Fruit fly (Drosophila melanogaster) whole organism, embryonic: Measurements from ENCODE around the gene CG7179.

Experiments
- Aef1 ChIP-seq: fragments of 200-800 bp; sonication (Bioruptor generic); IDR thresholded peaks from 3 replicates; pipeline ENCODE4 v1.3.6; 2022; ENCODE audit warnings: missing biosample characterization, missing genetic modification characterization
- CG10462 ChIP-seq: fragments of 200-800 bp; sonication (Bioruptor generic); optimal IDR thresholded peaks from 2 replicates; lab custom pipeline; 2016; ENCODE audit warnings: missing biosample characterization, missing genetic modification characterization
- CG10565 ChIP-seq: fragments of 200-800 bp; sonication (Bioruptor generic); optimal IDR thresholded peaks from 3 replicates; lab custom pipeline; 2016; ENCODE audit warnings: missing biosample characterization, mild to moderate bottlenecking, missing genetic modification characterization
- CG11560 ChIP-seq: fragments of 200-800 bp; sonication (Bioruptor generic); IDR thresholded peaks from 3 replicates; pipeline ENCODE4 v1.3.6; 2022; ENCODE audit warnings: missing biosample characterization, missing genetic modification characterization
- CG11696 ChIP-seq: fragments of 200-800 bp; sonication (Bioruptor generic); IDR thresholded peaks from 2 replicates; pipeline ENCODE4 v1.3.6; 2022; ENCODE audit warnings: missing biosample characterization, missing genetic modification characterization
- CG12155 ChIP-seq: fragments of 200-800 bp; sonication (Bioruptor generic); optimal IDR thresholded peaks from 3 replicates; lab custom pipeline; 2016; ENCODE audit warnings: missing biosample characterization, missing genetic modification characterization
- CG12769 ChIP-seq: fragments of 200-800 bp; sonication (Bioruptor generic); optimal IDR thresholded peaks from 2 replicates; lab custom pipeline; 2019; ENCODE audit warnings: missing biosample characterization, mild to moderate bottlenecking, missing genetic modification characterization, moderate library complexity
- CG13775 ChIP-seq: fragments of 200-800 bp; sonication (Bioruptor generic); optimal IDR thresholded peaks from 3 replicates; lab custom pipeline; 2017; ENCODE audit warnings: missing biosample characterization, mild to moderate bottlenecking, missing genetic modification characterization
- CG14014 ChIP-seq: fragments of 200-800 bp; sonication (Bioruptor generic); IDR thresholded peaks from 2 replicates; pipeline ENCODE4 v1.3.6; 2022; ENCODE audit warnings: missing biosample characterization, missing genetic modification characterization
- CG15269 ChIP-seq: fragments of 200-800 bp; sonication (Bioruptor generic); optimal IDR thresholded peaks from 2 replicates; lab custom pipeline; 2018; ENCODE audit warnings: missing biosample characterization, mild to moderate bottlenecking, missing genetic modification characterization, moderate library complexity
- CG1603 ChIP-seq: fragments of 200-800 bp; sonication (Bioruptor generic); optimal IDR thresholded peaks from 2 replicates; lab custom pipeline; 2019; ENCODE audit warnings: missing biosample characterization, mild to moderate bottlenecking, missing genetic modification characterization, moderate library complexity
- CG18599 ChIP-seq: fragments of 200-800 bp; sonication (Bioruptor generic); optimal IDR thresholded peaks from 3 replicates; lab custom pipeline; 2017; ENCODE audit warnings: missing biosample characterization, missing genetic modification characterization, mild to moderate bottlenecking, moderate library complexity, missing genetic modification reagents
- CG18764 ChIP-seq: fragments of 200-800 bp; sonication (Bioruptor generic); optimal IDR thresholded peaks from 3 replicates; lab custom pipeline; 2016; ENCODE audit warnings: missing biosample characterization, missing genetic modification characterization
- CG32532 ChIP-seq: fragments of 200-800 bp; sonication (Bioruptor generic); IDR thresholded peaks from 2 replicates; pipeline ENCODE4 v1.3.6; 2022; ENCODE audit warnings: missing biosample characterization, missing genetic modification characterization
- CG34376 ChIP-seq: fragments of 200-800 bp; sonication (Bioruptor generic); optimal IDR thresholded peaks from 2 replicates; lab custom pipeline; 2018; ENCODE audit warnings: missing biosample characterization, mild to moderate bottlenecking, missing genetic modification characterization
- CG34422 ChIP-seq: fragments of 200-800 bp; sonication (Bioruptor generic); IDR thresholded peaks from 3 replicates; pipeline ENCODE4 v1.3.6; 2022; ENCODE audit warnings: missing biosample characterization, missing genetic modification characterization
- CG4282 ChIP-seq: fragments of 200-800 bp; sonication (Bioruptor generic); optimal IDR thresholded peaks from 2 replicates; lab custom pipeline; 2016; ENCODE audit warnings: missing biosample characterization, missing genetic modification characterization
- CG7357 ChIP-seq: fragments of 200-800 bp; sonication (Bioruptor generic); IDR thresholded peaks from 3 replicates; pipeline ENCODE4 v1.3.6; 2022; ENCODE audit warnings: missing biosample characterization, missing genetic modification characterization
- CG8478 ChIP-seq: fragments of >200 bp; optimal IDR thresholded peaks from 2 replicates; lab custom pipeline; 2018
- CG8944 ChIP-seq: fragments of 200-800 bp; sonication (Bioruptor generic); optimal IDR thresholded peaks from 3 replicates; lab custom pipeline; 2016; ENCODE audit warnings: missing biosample characterization, missing genetic modification characterization
- CG9817 ChIP-seq: fragments of 200-800 bp; sonication (Bioruptor generic); optimal IDR thresholded peaks from 2 replicates; lab custom pipeline; 2018; ENCODE audit warnings: missing biosample characterization, mild to moderate bottlenecking, missing genetic modification characterization, moderate library complexity
- GATAe ChIP-seq: fragments of 200-800 bp; sonication (Bioruptor generic); conservative IDR thresholded peaks from 2 replicates; pipeline ENCODE4 v1.3.6; 2022; ENCODE audit warnings: missing biosample characterization, missing genetic modification characterization
- H2.0 ChIP-seq: fragments of 200-800 bp; sonication (Bioruptor generic); IDR thresholded peaks from 2 replicates; pipeline ENCODE4 v1.3.6; 2022; ENCODE audit warnings: missing biosample characterization, missing genetic modification characterization
- Hr78 ChIP-seq, 2 experiments: fragments of 200-800 bp in 1 of 2; fragments of >200 bp in 1 of 2; sonication (Bioruptor generic) in 1 of 2; optimal IDR thresholded peaks; 2 replicates each; lab custom pipeline; 2017 to 2019; ENCODE audit warnings: missing biosample characterization in 2 of 2, missing genetic modification characterization in 2 of 2, mild to moderate bottlenecking in 1 of 2, moderate library complexity in 1 of 2
- Med ChIP-seq: fragments of 200-800 bp; sonication (Bioruptor generic); peaks from one replicate; lab custom pipeline; 2016; ENCODE audit warnings: missing biosample characterization, missing genetic modification characterization, mild to moderate bottlenecking, inconsistent platforms, moderate library complexity
- Meics ChIP-seq: fragments of 200-800 bp; sonication (Bioruptor generic); optimal IDR thresholded peaks from 2 replicates; lab custom pipeline; 2017; ENCODE audit warnings: missing biosample characterization, mild to moderate bottlenecking, missing genetic modification characterization
- NFAT ChIP-seq: fragments of 200-800 bp; sonication (Bioruptor generic); IDR thresholded peaks from 2 replicates; pipeline ENCODE4 v1.3.6; 2022; ENCODE audit warnings: missing biosample characterization, missing genetic modification characterization
- NfI ChIP-seq: fragments of 200-800 bp; sonication (Bioruptor generic); optimal IDR thresholded peaks from 3 replicates; lab custom pipeline; 2018; ENCODE audit warnings: missing biosample characterization, mild to moderate bottlenecking, missing genetic modification characterization, moderate library complexity
- Six4 ChIP-seq: fragments of 200-800 bp; sonication (Bioruptor generic); optimal IDR thresholded peaks from 2 replicates; lab custom pipeline; 2016; ENCODE audit warnings: missing biosample characterization, missing genetic modification characterization
- Taf1 ChIP-seq: fragments of 200-800 bp; sonication (Bioruptor generic); IDR thresholded peaks from 2 replicates; pipeline ENCODE4 v1.3.6; 2022; ENCODE audit warnings: missing biosample characterization, missing genetic modification characterization
- Xbp1 ChIP-seq: fragments of 200-800 bp; sonication (Bioruptor generic); optimal IDR thresholded peaks from 3 replicates; lab custom pipeline; 2016; ENCODE audit warnings: missing biosample characterization, mild to moderate bottlenecking, missing genetic modification characterization
- al ChIP-seq: fragments of 200-800 bp; sonication (Bioruptor generic); IDR thresholded peaks from 2 replicates; pipeline ENCODE4 v1.3.6; 2022; ENCODE audit warnings: missing biosample characterization, missing genetic modification characterization
- ash1 ChIP-seq: fragments of 200-800 bp; sonication (Bioruptor generic); optimal IDR thresholded peaks from 2 replicates; lab custom pipeline; 2018; ENCODE audit warnings: missing biosample characterization, mild to moderate bottlenecking, missing genetic modification characterization
- ci ChIP-seq: fragments of 200-800 bp; sonication (Bioruptor generic); IDR thresholded peaks from 3 replicates; pipeline ENCODE4 v1.3.6; 2022; ENCODE audit warnings: missing biosample characterization, missing genetic modification characterization
- crp ChIP-seq, 2 experiments: fragments of 200-800 bp; sonication (Bioruptor generic); optimal IDR thresholded peaks; 2 replicates in 1 of 2; 3 replicates in 1 of 2; lab custom pipeline; 2017; ENCODE audit warnings: missing biosample characterization in 2 of 2, missing genetic modification characterization in 2 of 2, mild to moderate bottlenecking in 1 of 2, moderate library complexity in 1 of 2
- exex ChIP-seq: fragments of 200-800 bp; sonication (Bioruptor generic); optimal IDR thresholded peaks from 4 replicates; lab custom pipeline; 2018; ENCODE audit warnings: missing biosample characterization, mild to moderate bottlenecking, missing genetic modification characterization, moderate library complexity
- fd96Cb ChIP-seq: fragments of 200-800 bp; sonication (Bioruptor generic); optimal IDR thresholded peaks from 2 replicates; lab custom pipeline; 2018; ENCODE audit warnings: missing biosample characterization, mild to moderate bottlenecking, missing genetic modification characterization, moderate library complexity
- gem ChIP-seq: fragments of 200-800 bp; sonication (Bioruptor generic); optimal IDR thresholded peaks from 2 replicates; lab custom pipeline; 2019; ENCODE audit warnings: missing biosample characterization, mild to moderate bottlenecking, missing genetic modification characterization, moderate library complexity
- gfzf ChIP-seq: fragments of 200-800 bp; sonication (Bioruptor generic); optimal IDR thresholded peaks from 2 replicates; lab custom pipeline; 2016; ENCODE audit warnings: missing biosample characterization, mild to moderate bottlenecking, missing genetic modification characterization, moderate library complexity
- ham ChIP-seq: fragments of 200-800 bp; sonication (Bioruptor generic); IDR thresholded peaks from 2 replicates; pipeline ENCODE4 v1.3.6; 2022; ENCODE audit warnings: missing biosample characterization, missing genetic modification characterization
- jigr1 ChIP-seq: fragments of 200-800 bp; sonication (Bioruptor generic); IDR thresholded peaks from 3 replicates; pipeline ENCODE4 v1.3.6; 2022; ENCODE audit warnings: missing biosample characterization, missing genetic modification characterization
- lmd ChIP-seq: fragments of 200-800 bp; sonication (Bioruptor generic); IDR thresholded peaks from 2 replicates; pipeline ENCODE4 v1.3.6; 2022; ENCODE audit warnings: missing biosample characterization, missing genetic modification characterization
- org-1 ChIP-seq: fragments of 200-800 bp; sonication (Bioruptor generic); optimal IDR thresholded peaks from 2 replicates; lab custom pipeline; 2017; ENCODE audit warnings: missing biosample characterization, missing genetic modification characterization
- pan ChIP-seq, 4 experiments: fragments of >200 bp in 3 of 4; fragments of 200-800 bp in 1 of 4; sonication (Bioruptor generic) in 1 of 4; optimal IDR thresholded peaks in 3 of 4; IDR thresholded peaks in 1 of 4; 2 replicates each; pipeline versions ENCODE4 v1.3.6 to Lab custom; 2017 to 2022; ENCODE audit warnings: missing biosample characterization in 2 of 4, missing genetic modification characterization in 2 of 4, mixed read lengths in 1 of 4
- psq ChIP-seq: fragments of 200-800 bp; sonication (Bioruptor generic); optimal IDR thresholded peaks from 2 replicates; lab custom pipeline; 2017; ENCODE audit warnings: missing biosample characterization, missing genetic modification characterization
- sd ChIP-seq: fragments of 200-800 bp; sonication (Bioruptor generic); optimal IDR thresholded peaks from 3 replicates; lab custom pipeline; 2018; ENCODE audit warnings: missing biosample characterization, mild to moderate bottlenecking, missing genetic modification characterization, moderate library complexity
- slbo ChIP-seq: fragments of 200-800 bp; sonication (Bioruptor generic); IDR thresholded peaks from 2 replicates; pipeline ENCODE4 v1.3.6; 2022; ENCODE audit warnings: missing biosample characterization, missing genetic modification characterization
- sr ChIP-seq: fragments of 200-800 bp; sonication (Bioruptor generic); IDR thresholded peaks from 3 replicates; pipeline ENCODE4 v1.3.6; 2022; ENCODE audit warnings: missing biosample characterization, missing genetic modification characterization
- tio ChIP-seq: fragments of 200-800 bp; sonication (Bioruptor generic); optimal IDR thresholded peaks from 2 replicates; lab custom pipeline; 2017; ENCODE audit warnings: missing biosample characterization, missing genetic modification characterization, inconsistent platforms
- tup ChIP-seq: fragments of 200-800 bp; sonication (Bioruptor generic); optimal IDR thresholded peaks from 2 replicates; lab custom pipeline; 2016; ENCODE audit warnings: missing biosample characterization, mild to moderate bottlenecking, missing genetic modification characterization, moderate library complexity
- zfh1 ChIP-seq: fragments of 200-800 bp; sonication (Bioruptor generic); IDR thresholded peaks from 3 replicates; pipeline ENCODE4 v1.3.6; 2022; ENCODE audit warnings: missing biosample characterization, missing genetic modification characterization

Gene CG7179

dm6 chr2L:7756835-7757234, 21.0 kb downstream of the CG7179 start (continued):
- peak; percentile 50 for TF ChIP-seq gem (tag; lab: Kevin White, UChicago)
- TF ChIP-seq slbo (GFP tag; lab: Robert Waterston, UW): peak; percentile 56; the same call in 1 of the 2 replicates
- peak; percentile 6 for TF ChIP-seq Meics
- no peak for TF ChIP-seq ash1 (GFP tag; lab: Kevin White, UChicago)
- no peak for TF ChIP-seq CG12769 (tag; lab: Kevin White, UChicago)
- no peak for TF ChIP-seq NfI (GFP tag; lab: Kevin White, UChicago)
- no peak for TF ChIP-seq psq (GFP tag; lab: Kevin White, UChicago)
- TF ChIP-seq ci (GFP tag; lab: Robert Waterston, UW): no peak
- no peak for TF ChIP-seq fd96Cb (tag; lab: Kevin White, UChicago)
- TF ChIP-seq gfzf: no peak
- TF ChIP-seq sd: no peak
- TF ChIP-seq tio: peak; percentile 26
- no peak for TF ChIP-seq zfh1 (GFP tag; lab: Robert Waterston, UW)
- TF ChIP-seq CG11560 (tag; lab: Robert Waterston, UW): no peak
- no peak for TF ChIP-seq Taf1 (GFP tag; lab: Robert Waterston, UW)
- TF ChIP-seq CG1603: no peak
- no peak for TF ChIP-seq CG8478 (lab: Kevin White, UChicago)
- peak; percentile 30 for TF ChIP-seq CG15269 (tag; lab: Kevin White, UChicago)
- TF ChIP-seq CG4282 (GFP tag; lab: Kevin White, UChicago): no peak
- TF ChIP-seq lmd (GFP tag; lab: Robert Waterston, UW): peak; percentile 22; the same call in 1 of the 2 replicates
- TF ChIP-seq Hr78 (GFP tag; optimal IDR thresholded peaks at IDR 0.05; lab: Kevin White, UChicago): no peak
- TF ChIP-seq jigr1 (GFP tag; lab: Robert Waterston, UW): no peak
- no peak for TF ChIP-seq CG8944 (GFP tag; lab: Kevin White, UChicago)
- no peak for TF ChIP-seq Aef1 (GFP tag; lab: Robert Waterston, UW)
- TF ChIP-seq CG12155: no peak
- TF ChIP-seq H2.0 (GFP tag; lab: Robert Waterston, UW): peak; percentile 34; the same call in 1 of the 2 replicates
- TF ChIP-seq CG34376 (GFP tag; lab: Kevin White, UChicago): no peak
- TF ChIP-seq CG9817 (tag; lab: Kevin White, UChicago): no peak
- 0 out of 2 replicates have a peak, but pooled peaks have one; percentile 18 for TF ChIP-seq CG11696 (GFP tag; lab: Robert Waterston, UW)
- TF ChIP-seq CG7357: no peak
- TF ChIP-seq Xbp1 (GFP tag; lab: Kevin White, UChicago): peak; percentile 8
- TF ChIP-seq CG14014 (GFP tag; lab: Robert Waterston, UW): peak; percentile 37; the same call in 1 of the 2 replicates
- no peak for TF ChIP-seq Six4 (GFP tag; lab: Kevin White, UChicago)
- no peak for TF ChIP-seq CG18599 (GFP tag; lab: Kevin White, UChicago)
- TF ChIP-seq CG10462: no peak
- TF ChIP-seq sr (GFP tag; lab: Robert Waterston, UW): no peak
- no peak for TF ChIP-seq CG13775 (GFP tag; lab: Kevin White, UChicago)
- no peak for TF ChIP-seq NFAT (GFP tag; lab: Robert Waterston, UW)
- no peak for TF ChIP-seq CG18764 (GFP tag; lab: Kevin White, UChicago)
- 0 out of 3 replicates have a peak, but pooled peaks have one; percentile 16 for TF ChIP-seq CG34422
- no peak for TF ChIP-seq org-1 (GFP tag; lab: Kevin White, UChicago)
- no peak for TF ChIP-seq crp (GFP tag; optimal IDR thresholded peaks at IDR 0.05; lab: Kevin White, UChicago)
- no peak for TF ChIP-seq exex (tag; lab: Kevin White, UChicago)
- TF ChIP-seq CG10565: no peak
- no peak for TF ChIP-seq Med (GFP tag; lab: Kevin White, UChicago)
- TF ChIP-seq tup (GFP tag; lab: Kevin White, UChicago): no peak
- peak; percentile 56; the same call in 1 of the 2 replicates for TF ChIP-seq CG32532 (GFP tag; lab: Robert Waterston, UW)
- TF ChIP-seq pan (optimal IDR thresholded peaks at IDR 0.05; lab: Kevin White, UChicago): no peak
- peak in 1 of 2 experiments; percentile 48 for TF ChIP-seq pan (GFP tag; optimal IDR thresholded peaks at IDR 0.05 in 1 of 2, IDR thresholded peaks at IDR 0.05 in 1 of 2)
- no peak for TF ChIP-seq ham (GFP tag; lab: Robert Waterston, UW)
- no peak for TF ChIP-seq al
- no peak for TF ChIP-seq GATAe (GFP tag; lab: Robert Waterston, UW)
